Worm (Caenorhabditis elegans): ENCODE measurements around the gene dsh-1.

ce11 chrII:5186870-5187269, 38.3 kb downstream of the dsh-1 start:
- TF ChIP-seq rpc-1 (optimal IDR thresholded peaks at IDR 0.05) (no peak), rpc-1 (tag; optimal IDR thresholded peaks at IDR 0.05) (no peak), snpc-1.1 (tag; optimal IDR thresholded peaks at IDR 0.05; ENCODE audit: insufficient read depth) (no peak), F49E8.2 (tag; optimal IDR thresholded peaks at IDR 0.05; ENCODE audit: insufficient read depth) (no peak), ztf-3 (GFP tag; optimal IDR thresholded peaks at IDR 0.05) (no peak), dpl-1 (GFP tag; optimal IDR thresholded peaks at IDR 0.05) (no peak), lin-40 (tag; optimal IDR thresholded peaks at IDR 0.05) (no peak)

All from whole organism, young adult.